Fruit fly (Drosophila melanogaster): ENCODE measurements around the gene Ance-3.

Gene Ance-3

dm6 chr2L:13904331-13904911 is 10.1 kb upstream of the Ance-3 start, which contains the start of gene Smg5 (continued):
- TF ChIP-seq rib (GFP tag; IDR thresholded peaks at IDR 0.05): peak; percentile 95
- TF ChIP-seq CG16779 (GFP tag; IDR thresholded peaks at IDR 0.05): peak; percentile 91
- TF ChIP-seq otp (GFP tag; IDR thresholded peaks at IDR 0.05): peak; percentile 87; the same call in 2 of the 3 replicates
- peak; percentile 98 for TF ChIP-seq pho (GFP tag; optimal IDR thresholded peaks at IDR 0.05)
- TF ChIP-seq CG7745 (tag; optimal IDR thresholded peaks at IDR 0.05): no peak
- TF ChIP-seq CG3065 (GFP tag; optimal IDR thresholded peaks at IDR 0.05): peak; percentile 79
- TF ChIP-seq CG5180 (GFP tag; optimal IDR thresholded peaks at IDR 0.05): no peak
- TF ChIP-seq lmd (GFP tag; IDR thresholded peaks at IDR 0.05): peak; percentile 99
- TF ChIP-seq bcd (GFP tag; optimal IDR thresholded peaks at IDR 0.05): peak; percentile 92
- TF ChIP-seq CG31441 (GFP tag; IDR thresholded peaks at IDR 0.05): no peak; the same call in none of the 2 replicates
- TF ChIP-seq btn (GFP tag; optimal IDR thresholded peaks at IDR 0.05): peak; percentile 82
- peak; percentile 89 for TF ChIP-seq CG17912 (GFP tag; optimal IDR thresholded peaks at IDR 0.05)
- TF ChIP-seq CG12659 (GFP tag; optimal IDR thresholded peaks at IDR 0.05): peak; percentile 95
- peak; percentile 96 for TF ChIP-seq Dip3 (GFP tag; optimal IDR thresholded peaks at IDR 0.05)
- peak; percentile 1 for TF ChIP-seq CG15073 (GFP tag; optimal IDR thresholded peaks at IDR 0.05)
- TF ChIP-seq ranshi (GFP tag; IDR thresholded peaks at IDR 0.05): peak; percentile 90
- TF ChIP-seq ttk (GFP tag; IDR thresholded peaks at IDR 0.05): peak; percentile 95
- peak; percentile 96 for TF ChIP-seq repo (GFP tag; optimal IDR thresholded peaks at IDR 0.05)
- TF ChIP-seq Ets97D (GFP tag; optimal IDR thresholded peaks at IDR 0.05): peak; percentile 96
- peak; percentile 83 for TF ChIP-seq gce (GFP tag; IDR thresholded peaks at IDR 0.05)
- TF ChIP-seq Kr (GFP tag; optimal IDR thresholded peaks at IDR 0.05): no peak
- peak; percentile 95 for TF ChIP-seq Blimp-1 (GFP tag; optimal IDR thresholded peaks at IDR 0.05)
- TF ChIP-seq bbx (GFP tag; IDR thresholded peaks at IDR 0.05; ENCODE audit: partially characterized antibody): peak; percentile 93
- TF ChIP-seq ara (GFP tag; IDR thresholded peaks at IDR 0.05): peak; percentile 96
- peak; percentile 86 for TF ChIP-seq CG4854 (GFP tag; optimal IDR thresholded peaks at IDR 0.05)
- TF ChIP-seq CG18599 (GFP tag; optimal IDR thresholded peaks at IDR 0.05): peak; percentile 74
- TF ChIP-seq cato (GFP tag; optimal IDR thresholded peaks at IDR 0.05; ENCODE audit: borderline replicate concordance): peak; percentile 56
- peak; percentile 80 for TF ChIP-seq CG9437 (GFP tag; optimal IDR thresholded peaks at IDR 0.05)
- peak; percentile 96 for TF ChIP-seq hb (GFP tag; IDR thresholded peaks at IDR 0.05; ENCODE audit: partially characterized antibody)
- TF ChIP-seq Atf-2 (GFP tag; optimal IDR thresholded peaks at IDR 0.05): peak; percentile 95
- peak; percentile 56 for TF ChIP-seq CG9797 (GFP tag; optimal IDR thresholded peaks at IDR 0.05)
- no peak for TF ChIP-seq br (optimal IDR thresholded peaks at IDR 0.05)
- peak; percentile 24 for TF ChIP-seq run (tag; optimal IDR thresholded peaks at IDR 0.05)
- TF ChIP-seq CG7372 (GFP tag; IDR thresholded peaks at IDR 0.05): peak; percentile 96
- TF ChIP-seq CG15269 (tag; optimal IDR thresholded peaks at IDR 0.05): peak; percentile 80
- peak; percentile 90 for TF ChIP-seq Doc2 (GFP tag; IDR thresholded peaks at IDR 0.05)
- TF ChIP-seq Bdp1 (GFP tag; optimal IDR thresholded peaks at IDR 0.05): peak; percentile 89
- peak; percentile 89 for TF ChIP-seq CG30431 (GFP tag; optimal IDR thresholded peaks at IDR 0.05)
- no peak for TF ChIP-seq nau (GFP tag; optimal IDR thresholded peaks at IDR 0.05)
- TF ChIP-seq ATbp (GFP tag; optimal IDR thresholded peaks at IDR 0.05): peak; percentile 33
- peak; percentile 98 for TF ChIP-seq Xrp1 (GFP tag; IDR thresholded peaks at IDR 0.05)
- peak; percentile 96 for TF ChIP-seq CG8089 (GFP tag; optimal IDR thresholded peaks at IDR 0.05)
- peak; percentile 90 for TF ChIP-seq sug (tag; optimal IDR thresholded peaks at IDR 0.05)
- peak; percentile 82 for TF ChIP-seq kay (GFP tag; optimal IDR thresholded peaks at IDR 0.05)
- peak; percentile 99 for TF ChIP-seq CG3847 (GFP tag; IDR thresholded peaks at IDR 0.05)
- peak; percentile 98 for TF ChIP-seq CG30403 (GFP tag; optimal IDR thresholded peaks at IDR 0.05)
- TF ChIP-seq p53 (GFP tag; optimal IDR thresholded peaks at IDR 0.05): peak; percentile 93
- TF ChIP-seq CG13894 (tag; optimal IDR thresholded peaks at IDR 0.05): no peak
- no peak for TF ChIP-seq sc (optimal IDR thresholded peaks at IDR 0.05)
- TF ChIP-seq sc (GFP tag; optimal IDR thresholded peaks at IDR 0.05): peak; percentile 22
- TF ChIP-seq H15 (GFP tag; IDR thresholded peaks at IDR 0.05): peak; percentile 98

All from whole organism, embryonic.